Worm (Caenorhabditis elegans) whole organism, L4 larva: ENCODE data around the gene skr-17.

Source experiments
- R02D3.7 ChIP-seq: fragments of 150-350 bp; sonication (generic microtip); optimal IDR thresholded peaks from 3 replicates; lab custom pipeline; 2014; ENCODE audit warnings: missing biosample characterization, missing genetic modification characterization
- aha-1 ChIP-seq: fragments of 150-350 bp; peaks from one replicate; lab custom pipeline; 2014; ENCODE audit warnings: missing biosample characterization, missing genetic modification characterization
- ceh-32 ChIP-seq: sonication (generic microtip); optimal IDR thresholded peaks from 2 replicates; lab custom pipeline; 2016; ENCODE audit warnings: mild to moderate bottlenecking, missing genetic modification characterization, missing compliant biosample characterization; ENCODE audit not compliant: poor library complexity
- daf-16 ChIP-seq, 3 experiments: sonication (generic microtip); optimal IDR thresholded peaks; 2 replicates each; lab custom pipeline; 2016 to 2017; ENCODE audit warnings: missing genetic modification characterization in 3 of 3, missing genetic modification reagents in 3 of 3, mild to moderate bottlenecking in 2 of 3, missing compliant biosample characterization in 2 of 3, missing biosample characterization in 1 of 3, moderate library complexity in 1 of 3
- fkh-10 ChIP-seq: fragments of 150-350 bp; optimal IDR thresholded peaks from 2 replicates; lab custom pipeline; 2014; ENCODE audit warnings: missing biosample characterization, missing genetic modification reagents, missing genetic modification characterization
- mdl-1 ChIP-seq, 2 experiments: fragments of 150-350 bp in 1 of 2; sonication (generic microtip) in 1 of 2; optimal IDR thresholded peaks; 2 replicates each; lab custom pipeline; 2014 to 2017; ENCODE audit warnings: missing biosample characterization in 2 of 2, missing genetic modification characterization in 2 of 2
- nhr-42 ChIP-seq: fragments of 200-800 bp; sonication (Bioruptor generic); IDR thresholded peaks from 2 replicates; pipeline ENCODE4 v1.3.6; 2022; ENCODE audit warnings: missing genetic modification characterization, missing compliant biosample characterization
- nhr-48 ChIP-seq: sonication (generic microtip); optimal IDR thresholded peaks from 2 replicates; lab custom pipeline; 2016; ENCODE audit warnings: mild to moderate bottlenecking, missing genetic modification characterization, missing compliant biosample characterization
- sdz-12 ChIP-seq: fragments of 200-800 bp; sonication (Bioruptor generic); optimal IDR thresholded peaks from 2 replicates; lab custom pipeline; 2018; ENCODE audit warnings: mild to moderate bottlenecking, missing genetic modification characterization, missing compliant biosample characterization
- snpc-1.2 ChIP-seq: fragments of 200-800 bp; sonication (Bioruptor generic); IDR thresholded peaks from 2 replicates; pipeline ENCODE4 v1.3.6; 2022; ENCODE audit warnings: missing genetic modification reagents, missing genetic modification characterization, missing compliant biosample characterization
- unc-62 ChIP-seq, 3 experiments: fragments of 150-350 bp in 1 of 3; sonication (generic microtip); optimal IDR thresholded peaks in 2 of 3; peaks in 1 of 3; 1 replicate in 1 of 3; 2 replicates in 2 of 3; lab custom pipeline; 2014 to 2017; ENCODE audit warnings: missing biosample characterization in 3 of 3, missing genetic modification characterization in 3 of 3, missing genetic modification reagents in 3 of 3, missing genotype in 1 of 3
- zfp-3 ChIP-seq: fragments of 200-800 bp; sonication (Bioruptor generic); conservative IDR thresholded peaks from 2 replicates; pipeline ENCODE4 v1.3.6; 2022; ENCODE audit warnings: missing genetic modification reagents, missing genetic modification characterization, missing compliant biosample characterization
- zip-2 ChIP-seq: fragments of 150-350 bp; optimal IDR thresholded peaks from 2 replicates; lab custom pipeline; 2014; ENCODE audit warnings: missing biosample characterization, missing genetic modification characterization
- ztf-7 ChIP-seq: fragments of 150-350 bp; optimal IDR thresholded peaks from 2 replicates; lab custom pipeline; 2014; ENCODE audit warnings: missing biosample characterization, missing genetic modification characterization

skr-17 gene

DNA sequence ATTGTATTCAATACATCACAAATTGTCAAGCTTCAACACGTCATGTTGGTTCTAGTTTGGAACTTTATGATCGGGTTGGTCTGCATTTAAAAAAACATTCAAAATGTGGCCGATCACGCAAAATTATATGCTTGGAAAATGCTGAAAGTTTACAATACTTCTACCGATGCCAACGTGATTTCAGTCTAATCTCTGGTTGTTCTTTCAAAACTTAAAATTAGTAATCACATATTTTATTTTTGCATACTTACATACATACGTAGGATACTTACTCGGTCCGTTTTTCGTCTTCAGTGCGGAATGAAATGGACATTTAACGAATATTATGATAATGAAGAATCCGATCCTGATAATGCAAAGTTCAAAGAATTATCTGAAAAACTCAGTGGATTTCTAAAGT is 41.8 kb downstream of the skr-17 start, which contains the start of gene srw-62:
srw-62 (plus strand) TSS at position 301 of the 400 bp plus-strand sequence.
- no peak for TF ChIP-seq daf-16 (GFP tag; optimal IDR thresholded peaks at IDR 0.05; lab: Kevin White, UChicago)
- no peak for TF ChIP-seq daf-16 (tag; optimal IDR thresholded peaks at IDR 0.05; lab: Kevin White, UChicago)
- no peak for TF ChIP-seq ztf-7 (tag; lab: Kevin White, UChicago)
- no peak for TF ChIP-seq nhr-42 (GFP tag; lab: Robert Waterston, UW)
- TF ChIP-seq aha-1 = peak; percentile 4
- TF ChIP-seq fkh-10 (GFP tag; lab: Kevin White, UChicago) = no peak
- no peak for TF ChIP-seq ceh-32 (tag; lab: Kevin White, UChicago)
- no peak for TF ChIP-seq nhr-48

DNA sequence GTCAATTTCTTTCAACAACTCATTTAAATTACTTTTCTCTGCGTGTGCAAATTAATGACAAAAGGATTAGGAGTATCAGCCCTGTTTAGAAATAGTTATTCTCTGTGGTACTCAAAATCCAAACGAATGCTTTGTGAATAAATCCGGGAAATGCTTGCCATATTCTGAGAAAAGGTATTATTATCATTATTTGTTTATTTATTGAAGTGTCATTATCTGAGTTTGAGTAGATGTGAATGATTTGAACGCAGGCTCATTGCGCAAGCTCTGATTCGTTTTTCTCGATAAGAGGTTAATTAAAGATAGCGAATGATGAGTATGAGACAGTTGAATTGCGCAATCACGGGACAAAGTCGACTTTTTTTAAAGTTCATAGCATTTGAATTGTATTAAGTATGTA is 44.6 kb downstream of the skr-17 start:
- TF ChIP-seq aha-1 (peak; percentile 66), R02D3.7 (tag; lab: Kevin White, UChicago) (no peak), ceh-32 (tag; lab: Kevin White, UChicago) (no peak), unc-62 (GFP tag; optimal IDR thresholded peaks at IDR 0.05 in 1 of 2; lab: Kevin White, UChicago) (peak in 1 of 2 experiments; percentile 89), unc-62 (tag; optimal IDR thresholded peaks at IDR 0.05; lab: Kevin White, UChicago) (no peak)

DNA sequence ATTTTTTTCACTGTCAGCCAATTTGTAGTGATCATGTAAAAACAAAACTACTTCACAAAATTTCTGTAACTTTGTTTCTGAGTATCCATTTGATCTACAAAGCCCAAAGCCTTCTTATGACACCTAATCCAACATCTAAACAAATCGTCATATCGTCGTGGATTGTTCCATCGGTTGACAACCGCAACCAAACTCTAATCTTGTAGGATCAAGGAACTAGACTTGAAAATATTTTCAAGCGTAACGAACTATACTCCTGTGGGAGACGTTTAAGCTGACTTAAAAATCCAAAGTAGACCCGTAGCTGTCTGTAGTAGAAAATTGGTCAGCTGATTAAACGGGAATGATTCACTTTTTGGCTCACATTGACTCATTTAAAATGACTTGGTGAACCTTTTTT is 46.3 kb downstream of the skr-17 start:
- TF ChIP-seq zfp-3 (no peak), unc-62 (GFP tag; optimal IDR thresholded peaks at IDR 0.05 in 1 of 2; lab: Kevin White, UChicago) (peak in 1 of 2 experiments; percentile 92), unc-62 (tag; optimal IDR thresholded peaks at IDR 0.05; lab: Kevin White, UChicago) (no peak)

DNA sequence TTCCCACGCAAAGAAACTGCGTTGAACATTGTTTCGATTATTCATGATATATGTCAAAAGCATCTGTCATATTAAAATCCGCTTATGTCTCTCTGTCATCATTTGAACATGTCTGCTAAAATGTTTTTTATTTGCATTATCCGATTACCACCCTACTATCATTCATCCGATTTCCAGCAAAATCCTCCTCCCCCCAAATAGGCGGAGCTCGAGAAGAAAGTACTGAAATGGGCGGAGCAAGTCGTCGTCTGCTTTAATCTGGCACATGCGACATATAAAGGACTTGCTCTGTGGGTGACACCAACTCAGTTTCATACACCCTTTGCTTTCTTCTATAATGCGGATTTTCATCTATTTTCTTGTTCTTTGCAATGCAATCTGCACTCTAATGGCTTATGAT is 48.7 kb downstream of the skr-17 start, which contains the start of gene T09A5.14:
T09A5.14 (plus strand) TSS at position 301 of the 400 bp plus-strand sequence.
- no peak for TF ChIP-seq mdl-1 (tag; optimal IDR thresholded peaks at IDR 0.05; lab: Kevin White, UChicago)
- TF ChIP-seq snpc-1.2 (GFP tag; lab: Robert Waterston, UW) = no peak
- TF ChIP-seq zip-2 (tag; lab: Kevin White, UChicago) = no peak
- no peak for TF ChIP-seq sdz-12 (GFP tag; lab: Kevin White, UChicago)
